Fruit fly (Drosophila melanogaster) whole organism, embryonic: ENCODE measurements around the gene sky.
A peak's percentile ranks its signal among the peaks of the same experiment; 100 is the strongest.

Experiments
- Aef1 ChIP-seq: fragments of 200-800 bp; sonication (Bioruptor generic); IDR thresholded peaks from 3 replicates; pipeline ENCODE4 v1.3.6; 2022; ENCODE audit warnings: missing biosample characterization, missing genetic modification characterization
- Bteb2 ChIP-seq: fragments of 200-800 bp; sonication (Bioruptor generic); optimal IDR thresholded peaks from 2 replicates; lab custom pipeline; 2016; ENCODE audit warnings: missing biosample characterization, missing genetic modification characterization
- CG12744 ChIP-seq: fragments of 200-800 bp; sonication (Bioruptor generic); optimal IDR thresholded peaks from 2 replicates; lab custom pipeline; 2016; ENCODE audit warnings: missing biosample characterization, missing genetic modification characterization
- CG13894 ChIP-seq: fragments of 200-800 bp; sonication (Bioruptor generic); optimal IDR thresholded peaks from 3 replicates; lab custom pipeline; 2018; ENCODE audit warnings: missing biosample characterization, mild to moderate bottlenecking, missing genetic modification characterization, moderate library complexity
- CG14014 ChIP-seq: fragments of 200-800 bp; sonication (Bioruptor generic); IDR thresholded peaks from 2 replicates; pipeline ENCODE4 v1.3.6; 2022; ENCODE audit warnings: missing biosample characterization, missing genetic modification characterization
- CG14667 ChIP-seq: fragments of 200-800 bp; sonication (Bioruptor generic); IDR thresholded peaks from 2 replicates; pipeline ENCODE4 v1.3.6; 2022; ENCODE audit warnings: missing biosample characterization, missing genetic modification characterization
- CG15011 ChIP-seq: fragments of 200-800 bp; sonication (Bioruptor generic); optimal IDR thresholded peaks from 3 replicates; lab custom pipeline; 2018; ENCODE audit warnings: missing biosample characterization, mild to moderate bottlenecking, missing genetic modification characterization
- CG1603 ChIP-seq: fragments of 200-800 bp; sonication (Bioruptor generic); optimal IDR thresholded peaks from 2 replicates; lab custom pipeline; 2019; ENCODE audit warnings: missing biosample characterization, mild to moderate bottlenecking, missing genetic modification characterization, moderate library complexity
- CG1647 ChIP-seq: fragments of 200-800 bp; sonication (Bioruptor generic); optimal IDR thresholded peaks from 3 replicates; lab custom pipeline; 2016; ENCODE audit warnings: missing biosample characterization, missing genetic modification characterization
- CG16813 ChIP-seq: fragments of 200-800 bp; sonication (Bioruptor generic); IDR thresholded peaks from 3 replicates; pipeline ENCODE4 v1.3.6; 2022; ENCODE audit warnings: missing biosample characterization, missing genetic modification characterization; ENCODE audit not compliant: partially characterized antibody
- CG16863 ChIP-seq: fragments of 200-800 bp; sonication (Bioruptor generic); optimal IDR thresholded peaks from 3 replicates; lab custom pipeline; 2016; ENCODE audit warnings: missing biosample characterization, missing genetic modification characterization
- CG17186 ChIP-seq: fragments of 200-800 bp; sonication (Bioruptor generic); optimal IDR thresholded peaks from 3 replicates; lab custom pipeline; 2017; ENCODE audit warnings: missing biosample characterization, missing genetic modification reagents, missing genetic modification characterization
- CG17612 ChIP-seq: fragments of 200-800 bp; sonication (Bioruptor generic); IDR thresholded peaks from 2 replicates; pipeline ENCODE4 v1.3.6; 2022; ENCODE audit warnings: missing biosample characterization, missing genetic modification characterization
- CG1792 ChIP-seq: fragments of 200-800 bp; sonication (Bioruptor generic); optimal IDR thresholded peaks from 2 replicates; lab custom pipeline; 2016; ENCODE audit warnings: missing biosample characterization, missing genetic modification characterization
- CG2116 ChIP-seq: fragments of 200-800 bp; sonication (Bioruptor generic); optimal IDR thresholded peaks from 3 replicates; lab custom pipeline; 2018; ENCODE audit warnings: missing biosample characterization, mild to moderate bottlenecking, missing genetic modification characterization
- CG2875 ChIP-seq: fragments of 200-800 bp; sonication (Bioruptor generic); optimal IDR thresholded peaks from 2 replicates; lab custom pipeline; 2017; ENCODE audit warnings: missing biosample characterization, mild to moderate bottlenecking, missing genetic modification characterization, missing genetic modification reagents
- CG31388 ChIP-seq: fragments of 200-800 bp; sonication (Bioruptor generic); optimal IDR thresholded peaks from 2 replicates; lab custom pipeline; 2016; ENCODE audit warnings: missing biosample characterization, missing genetic modification characterization
- CG32772 ChIP-seq: fragments of 200-800 bp; sonication (Bioruptor generic); IDR thresholded peaks from 2 replicates; pipeline ENCODE4 v1.3.6; 2022; ENCODE audit warnings: missing biosample characterization, missing genetic modification characterization
- CG3847 ChIP-seq: fragments of 200-800 bp; sonication (Bioruptor generic); IDR thresholded peaks from 2 replicates; pipeline ENCODE4 v1.3.6; 2022; ENCODE audit warnings: missing biosample characterization, missing genetic modification characterization
- CG6175 ChIP-seq: fragments of 200-800 bp; sonication (Bioruptor generic); IDR thresholded peaks from 3 replicates; pipeline ENCODE4 v1.3.6; 2022; ENCODE audit warnings: missing biosample characterization, missing genetic modification characterization
- CG6813 ChIP-seq: fragments of 200-800 bp; sonication (Bioruptor generic); optimal IDR thresholded peaks from 2 replicates; lab custom pipeline; 2017; ENCODE audit warnings: missing biosample characterization, missing genetic modification characterization, mild to moderate bottlenecking, moderate library complexity, missing genetic modification reagents
- CG9932 ChIP-seq: fragments of 200-800 bp; sonication (Bioruptor generic); IDR thresholded peaks from 2 replicates; pipeline ENCODE4 v1.3.6; 2022; ENCODE audit warnings: missing biosample characterization, missing genetic modification characterization
- Chrac-16 ChIP-seq: fragments of 200-800 bp; sonication (Bioruptor generic); optimal IDR thresholded peaks from 3 replicates; lab custom pipeline; 2016; ENCODE audit warnings: missing biosample characterization, missing genetic modification characterization
- CkIIα-i1 ChIP-seq: fragments of 200-800 bp; sonication (Bioruptor generic); IDR thresholded peaks from 2 replicates; pipeline ENCODE4 v1.3.6; 2022; ENCODE audit warnings: missing biosample characterization, missing genetic modification characterization
- D19B ChIP-seq: fragments of 200-800 bp; sonication (Bioruptor generic); optimal IDR thresholded peaks from 2 replicates; lab custom pipeline; 2017; ENCODE audit warnings: missing biosample characterization, mild to moderate bottlenecking, missing genetic modification characterization
- Gug ChIP-seq: fragments of 200-800 bp; sonication (Bioruptor generic); IDR thresholded peaks from 4 replicates; pipeline ENCODE4 v1.3.6; 2022; ENCODE audit warnings: missing biosample characterization, missing genetic modification characterization
- ash1 ChIP-seq: fragments of 200-800 bp; sonication (Bioruptor generic); optimal IDR thresholded peaks from 2 replicates; lab custom pipeline; 2018; ENCODE audit warnings: missing biosample characterization, mild to moderate bottlenecking, missing genetic modification characterization
- az2 ChIP-seq: fragments of 200-800 bp; sonication (Bioruptor generic); optimal IDR thresholded peaks from 3 replicates; lab custom pipeline; 2016; ENCODE audit warnings: missing biosample characterization, missing genetic modification characterization
- crp ChIP-seq, 2 experiments: fragments of 200-800 bp; sonication (Bioruptor generic); optimal IDR thresholded peaks; 2 replicates in 1 of 2; 3 replicates in 1 of 2; lab custom pipeline; 2017; ENCODE audit warnings: missing biosample characterization in 2 of 2, missing genetic modification characterization in 2 of 2, mild to moderate bottlenecking in 1 of 2, moderate library complexity in 1 of 2
- dm ChIP-seq: fragments of 200-800 bp; sonication (Bioruptor generic); optimal IDR thresholded peaks from 3 replicates; lab custom pipeline; 2016; ENCODE audit warnings: missing biosample characterization, missing genetic modification characterization
- dpn ChIP-seq, 2 experiments: fragments of 200-800 bp; sonication (Bioruptor generic); optimal IDR thresholded peaks; 3 replicates each; lab custom pipeline; 2016; ENCODE audit warnings: missing biosample characterization in 2 of 2, missing genetic modification characterization in 2 of 2
- ewg ChIP-seq: fragments of 200-800 bp; sonication (Bioruptor generic); optimal IDR thresholded peaks from 3 replicates; lab custom pipeline; 2017; ENCODE audit warnings: mild to moderate bottlenecking, missing biosample characterization, missing genetic modification reagents, missing genetic modification characterization
- eyg ChIP-seq: fragments of 200-800 bp; sonication (Bioruptor generic); optimal IDR thresholded peaks from 3 replicates; lab custom pipeline; 2016; ENCODE audit warnings: missing biosample characterization, missing genetic modification characterization
- fd102C ChIP-seq: fragments of 200-800 bp; sonication (Bioruptor generic); optimal IDR thresholded peaks from 2 replicates; lab custom pipeline; 2018; ENCODE audit warnings: missing biosample characterization, mild to moderate bottlenecking, missing genetic modification characterization, moderate library complexity
- fu2 ChIP-seq: fragments of 200-800 bp; sonication (Bioruptor generic); optimal IDR thresholded peaks from 2 replicates; lab custom pipeline; 2016; ENCODE audit warnings: missing biosample characterization, missing genetic modification characterization
- grau ChIP-seq: fragments of 200-800 bp; optimal IDR thresholded peaks from 3 replicates; lab custom pipeline; 2019; ENCODE audit warnings: missing biosample characterization, mild to moderate bottlenecking, missing genetic modification characterization, moderate library complexity
- insv ChIP-seq, 2 experiments: fragments of 200-800 bp; sonication (Bioruptor generic); optimal IDR thresholded peaks; 3 replicates each; lab custom pipeline; 2016 to 2018; ENCODE audit warnings: missing biosample characterization in 2 of 2, missing genetic modification characterization in 2 of 2
- lbe ChIP-seq: fragments of 200-800 bp; sonication (Bioruptor generic); optimal IDR thresholded peaks from 2 replicates; lab custom pipeline; 2016; ENCODE audit warnings: missing biosample characterization, mild to moderate bottlenecking, missing genetic modification characterization
- nom ChIP-seq: fragments of 200-800 bp; sonication (Bioruptor generic); optimal IDR thresholded peaks from 2 replicates; lab custom pipeline; 2017; ENCODE audit warnings: missing biosample characterization, missing genetic modification characterization, mild to moderate bottlenecking, moderate library complexity, missing genetic modification reagents
- odd ChIP-seq: fragments of 200-800 bp; sonication (Bioruptor generic); optimal IDR thresholded peaks from 2 replicates; lab custom pipeline; 2017; ENCODE audit warnings: missing biosample characterization, mild to moderate bottlenecking, missing genetic modification characterization
- pan ChIP-seq, 4 experiments: fragments of >200 bp in 3 of 4; fragments of 200-800 bp in 1 of 4; sonication (Bioruptor generic) in 1 of 4; optimal IDR thresholded peaks in 3 of 4; IDR thresholded peaks in 1 of 4; 2 replicates each; pipeline versions ENCODE4 v1.3.6 to Lab custom; 2017 to 2022; ENCODE audit warnings: missing biosample characterization in 2 of 4, missing genetic modification characterization in 2 of 4, mixed read lengths in 1 of 4
- pzg ChIP-seq: fragments of 200-800 bp; sonication (Bioruptor generic); optimal IDR thresholded peaks from 3 replicates; lab custom pipeline; 2018; ENCODE audit warnings: missing biosample characterization, mild to moderate bottlenecking, missing genetic modification characterization, moderate library complexity
- sc ChIP-seq, 3 experiments: fragments of >200 bp in 2 of 3; fragments of 200-800 bp in 1 of 3; sonication (Bioruptor generic) in 1 of 3; optimal IDR thresholded peaks; 2 replicates in 2 of 3; 3 replicates in 1 of 3; lab custom pipeline; 2017; ENCODE audit warnings: mild to moderate bottlenecking in 1 of 3, missing biosample characterization in 1 of 3, missing genetic modification characterization in 1 of 3, missing genetic modification reagents in 1 of 3
- sd ChIP-seq: fragments of 200-800 bp; sonication (Bioruptor generic); optimal IDR thresholded peaks from 3 replicates; lab custom pipeline; 2018; ENCODE audit warnings: missing biosample characterization, mild to moderate bottlenecking, missing genetic modification characterization, moderate library complexity
- sens-2 ChIP-seq: fragments of 200-800 bp; sonication (Bioruptor generic); IDR thresholded peaks from 2 replicates; pipeline ENCODE4 v1.3.6; 2022; ENCODE audit warnings: missing biosample characterization, missing genetic modification characterization
- sna ChIP-seq: fragments of 200-800 bp; sonication (Bioruptor generic); IDR thresholded peaks from 2 replicates; pipeline ENCODE4 v1.3.6; 2022; ENCODE audit warnings: missing biosample characterization, missing genetic modification characterization; ENCODE audit not compliant: partially characterized antibody
- tap ChIP-seq: fragments of 200-800 bp; optimal IDR thresholded peaks from 3 replicates; lab custom pipeline; 2019; ENCODE audit warnings: missing biosample characterization, mild to moderate bottlenecking, missing genetic modification characterization, moderate library complexity
- unpg ChIP-seq: fragments of 200-800 bp; sonication (Bioruptor generic); optimal IDR thresholded peaks from 3 replicates; lab custom pipeline; 2018; ENCODE audit warnings: missing biosample characterization, mild to moderate bottlenecking, missing genetic modification characterization, moderate library complexity
- zfh1 ChIP-seq: fragments of 200-800 bp; sonication (Bioruptor generic); IDR thresholded peaks from 3 replicates; pipeline ENCODE4 v1.3.6; 2022; ENCODE audit warnings: missing biosample characterization, missing genetic modification characterization

The sky gene

DNA sequence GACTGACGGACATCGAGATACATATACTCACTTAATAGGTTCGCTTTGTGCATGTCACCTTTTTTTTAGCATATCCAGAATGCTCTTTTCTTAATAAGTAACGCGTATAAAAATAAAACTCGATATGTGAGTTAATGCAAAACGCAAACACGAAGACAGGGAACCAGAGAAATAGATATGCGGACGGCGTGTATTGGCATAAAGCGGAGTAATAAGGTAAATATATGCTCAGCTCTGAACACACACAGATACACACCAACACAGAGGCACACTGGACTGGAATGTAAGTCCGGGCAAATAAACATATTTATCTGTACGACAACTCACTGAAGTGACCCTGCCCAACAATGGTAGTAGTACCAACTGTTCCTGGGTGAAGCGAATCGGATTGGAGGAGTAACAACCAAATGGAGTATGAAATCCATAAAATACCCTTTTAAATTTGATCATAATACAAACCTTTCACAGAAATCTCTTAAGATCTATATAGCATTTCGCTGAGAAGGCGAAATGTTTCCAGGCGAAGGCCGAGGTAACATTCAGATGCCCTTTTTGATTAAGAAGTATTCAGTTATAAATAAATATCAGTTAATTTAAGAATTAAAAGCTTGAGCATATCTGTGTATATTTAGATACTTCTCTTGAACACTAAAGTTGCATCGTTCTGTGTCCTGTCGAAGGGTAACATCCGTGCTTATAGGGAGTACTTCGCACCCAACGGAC, 16.8 kb upstream of the sky start (continued):
- TF ChIP-seq sd (no peak), CG1603 (tag; lab: Kevin White, UChicago) (peak; percentile 3), tap (tag; lab: Kevin White, UChicago) (no peak), CG2116 (GFP tag; lab: Kevin White, UChicago) (no peak), CG9932 (no peak), CG6813 (GFP tag; lab: Kevin White, UChicago) (peak; percentile 38), Gug (no peak), grau (tag; lab: Kevin White, UChicago) (no peak), Bteb2 (no peak), eyg (GFP tag; lab: Kevin White, UChicago) (no peak), Chrac-16 (GFP tag; lab: Kevin White, UChicago) (no peak), pzg (GFP tag; lab: Kevin White, UChicago) (no peak), CG17186 (GFP tag; lab: Kevin White, UChicago) (no peak), pan (optimal IDR thresholded peaks at IDR 0.05; lab: Kevin White, UChicago) (no peak), pan (GFP tag; optimal IDR thresholded peaks at IDR 0.05 in 1 of 2, IDR thresholded peaks at IDR 0.05 in 1 of 2) (no peak), insv (GFP tag; optimal IDR thresholded peaks at IDR 0.05; lab: Kevin White, UChicago) (no peak), CG31388 (no peak), crp (GFP tag; optimal IDR thresholded peaks at IDR 0.05; lab: Kevin White, UChicago) (no peak), Aef1 (no peak), lbe (GFP tag; lab: Kevin White, UChicago) (no peak), CG1792 (GFP tag; lab: Kevin White, UChicago) (no peak), CG1647 (no peak), dpn (GFP tag; optimal IDR thresholded peaks at IDR 0.05; lab: Kevin White, UChicago) (no peak), sna (GFP tag; lab: Robert Waterston, UW) (no peak), zfh1 (GFP tag; lab: Robert Waterston, UW) (peak; percentile 53; the same call in 1 of the 3 replicates), sens-2 (GFP tag; lab: Robert Waterston, UW) (no peak), CkIIα-i1 (GFP tag; lab: Robert Waterston, UW) (no peak), az2 (GFP tag; lab: Kevin White, UChicago) (no peak), fd102C (GFP tag; lab: Kevin White, UChicago) (peak; percentile 50), sc (optimal IDR thresholded peaks at IDR 0.05; lab: Kevin White, UChicago) (no peak), sc (GFP tag; optimal IDR thresholded peaks at IDR 0.05; lab: Kevin White, UChicago) (peak; percentile 8), CG14014 (GFP tag; lab: Robert Waterston, UW) (no peak), dm (GFP tag; lab: Kevin White, UChicago) (no peak), ash1 (GFP tag; lab: Kevin White, UChicago) (no peak), CG14667 (GFP tag; lab: Robert Waterston, UW) (no peak), CG15011 (peak; percentile 3), fu2 (GFP tag; lab: Kevin White, UChicago) (no peak), CG32772 (GFP tag; lab: Robert Waterston, UW) (no peak), nom (GFP tag; lab: Kevin White, UChicago) (peak; percentile 28), CG13894 (tag; lab: Kevin White, UChicago) (no peak), CG2875 (GFP tag; lab: Kevin White, UChicago) (no peak), CG16813 (no peak), CG16863 (GFP tag; lab: Kevin White, UChicago) (no peak), odd (GFP tag; lab: Kevin White, UChicago) (no peak), D19B (no peak), unpg (GFP tag; lab: Kevin White, UChicago) (no peak), CG17612 (GFP tag; lab: Robert Waterston, UW) (no peak), CG6175 (no peak), CG3847 (no peak), ewg (GFP tag; lab: Kevin White, UChicago) (no peak), CG12744 (no peak)
